Worm (Caenorhabditis elegans): ENCODE measurements around the gene lin-15B.

The lin-15B gene

ce11 chrX:15725566-15726173 lies at the start of gene lin-15B:
Gene lin-15B (plus strand): TSS chrX:15726123.
- TF ChIP-seq T22C8.4 (GFP tag; IDR thresholded peaks at IDR 0.05) (0 out of 2 replicates have a peak, but pooled peaks have one; percentile 25), ztf-23 (GFP tag; IDR thresholded peaks at IDR 0.05) (no peak)

- TF ChIP-seq T22C8.4 (GFP tag; IDR thresholded peaks at IDR 0.05) (no peak), klf-2 (GFP tag; conservative IDR thresholded peaks at IDR 0.05) (no peak), flt-1 (GFP tag; IDR thresholded peaks at IDR 0.05) (no peak), tab-1 (GFP tag; IDR thresholded peaks at IDR 0.05) (no peak), ztf-23 (GFP tag; IDR thresholded peaks at IDR 0.05) (no peak), ztf-29 (GFP tag; IDR thresholded peaks at IDR 0.05) (no peak), ref-1 (GFP tag; conservative IDR thresholded peaks at IDR 0.05) (no peak), med-1 (GFP tag; optimal IDR thresholded peaks at IDR 0.05; ENCODE audit: insufficient read depth) (no peak)
Measured at ce11 chrX:15681393-15681792, 44.5 kb upstream of the lin-15B start, which contains the start of gene gpn-1. Gene gpn-1 (plus strand): TSS chrX:15681693.

ce11 chrX:15689244-15689643 lies 36.7 kb upstream of the lin-15B start, which contains the start of gene C03H12.1:
Gene C03H12.1 (plus strand): TSS chrX:15689449.
- TF ChIP-seq med-1 (GFP tag; optimal IDR thresholded peaks at IDR 0.05; ENCODE audit: insufficient read depth), result no peak
- no peak for TF ChIP-seq flt-1 (GFP tag; IDR thresholded peaks at IDR 0.05)

ce11 chrX:15693466-15693865 lies 32.5 kb upstream of the lin-15B start:
- TF ChIP-seq med-1 (GFP tag; optimal IDR thresholded peaks at IDR 0.05; ENCODE audit: insufficient read depth) (no peak), klf-2 (GFP tag; conservative IDR thresholded peaks at IDR 0.05) (no peak), tab-1 (GFP tag; IDR thresholded peaks at IDR 0.05) (no peak), ztf-23 (GFP tag; IDR thresholded peaks at IDR 0.05) (no peak), flt-1 (GFP tag; IDR thresholded peaks at IDR 0.05) (no peak), T22C8.4 (GFP tag; IDR thresholded peaks at IDR 0.05) (no peak), cog-1 (tag; optimal IDR thresholded peaks at IDR 0.05) (no peak), ztf-29 (GFP tag; IDR thresholded peaks at IDR 0.05) (no peak), ref-1 (GFP tag; conservative IDR thresholded peaks at IDR 0.05) (no peak)

- TF ChIP-seq klf-2 (GFP tag; conservative IDR thresholded peaks at IDR 0.05) (no peak), flt-1 (GFP tag; IDR thresholded peaks at IDR 0.05) (no peak), T22C8.4 (GFP tag; IDR thresholded peaks at IDR 0.05) (no peak), med-1 (GFP tag; optimal IDR thresholded peaks at IDR 0.05; ENCODE audit: insufficient read depth) (no peak), tab-1 (GFP tag; IDR thresholded peaks at IDR 0.05) (no peak), ztf-29 (GFP tag; IDR thresholded peaks at IDR 0.05) (no peak), ref-1 (GFP tag; conservative IDR thresholded peaks at IDR 0.05) (no peak), ztf-23 (GFP tag; IDR thresholded peaks at IDR 0.05) (no peak), cog-1 (tag; optimal IDR thresholded peaks at IDR 0.05) (no peak)
Measured at ce11 chrX:15696400-15696799, 29.5 kb upstream of the lin-15B start, which contains the start of gene ZK662.2. Gene ZK662.2 (plus strand): TSS chrX:15696700.

ce11 chrX:15700220-15700619 lies 25.7 kb upstream of the lin-15B start:
- no peak for TF ChIP-seq ztf-23 (GFP tag; IDR thresholded peaks at IDR 0.05)
- no peak for TF ChIP-seq ref-1 (GFP tag; conservative IDR thresholded peaks at IDR 0.05)

- TF ChIP-seq cog-1 (tag; optimal IDR thresholded peaks at IDR 0.05) (no peak), ztf-29 (GFP tag; IDR thresholded peaks at IDR 0.05) (no peak), flt-1 (GFP tag; IDR thresholded peaks at IDR 0.05) (no peak), med-1 (GFP tag; optimal IDR thresholded peaks at IDR 0.05; ENCODE audit: insufficient read depth) (no peak), ztf-23 (GFP tag; IDR thresholded peaks at IDR 0.05) (no peak), klf-2 (GFP tag; conservative IDR thresholded peaks at IDR 0.05) (no peak)
Measured at ce11 chrX:15704579-15705110, 21.3 kb upstream of the lin-15B start.

- TF ChIP-seq T22C8.4 (GFP tag; IDR thresholded peaks at IDR 0.05) (no peak), klf-2 (GFP tag; conservative IDR thresholded peaks at IDR 0.05) (no peak), cog-1 (tag; optimal IDR thresholded peaks at IDR 0.05) (no peak), ztf-23 (GFP tag; IDR thresholded peaks at IDR 0.05) (no peak), med-1 (GFP tag; optimal IDR thresholded peaks at IDR 0.05; ENCODE audit: insufficient read depth) (no peak), ref-1 (GFP tag; conservative IDR thresholded peaks at IDR 0.05) (no peak), ztf-29 (GFP tag; IDR thresholded peaks at IDR 0.05) (no peak), flt-1 (GFP tag; IDR thresholded peaks at IDR 0.05) (no peak), tab-1 (GFP tag; IDR thresholded peaks at IDR 0.05) (no peak)
Measured at ce11 chrX:15706108-15706676, 19.7 kb upstream of the lin-15B start.

ce11 chrX:15707366-15707892 lies 18.5 kb upstream of the lin-15B start:
- TF ChIP-seq T22C8.4 (GFP tag; IDR thresholded peaks at IDR 0.05), result no peak
- TF ChIP-seq klf-2 (GFP tag; conservative IDR thresholded peaks at IDR 0.05), result no peak
- peak; percentile 75 for TF ChIP-seq tab-1 (GFP tag; IDR thresholded peaks at IDR 0.05)
- peak; percentile 79; the same call in 1 of the 2 replicates for TF ChIP-seq flt-1 (GFP tag; IDR thresholded peaks at IDR 0.05)
- no peak for TF ChIP-seq ztf-29 (GFP tag; IDR thresholded peaks at IDR 0.05)
- TF ChIP-seq ztf-23 (GFP tag; IDR thresholded peaks at IDR 0.05), result no peak
- TF ChIP-seq med-1 (GFP tag; optimal IDR thresholded peaks at IDR 0.05; ENCODE audit: insufficient read depth), result no peak
- TF ChIP-seq cog-1 (tag; optimal IDR thresholded peaks at IDR 0.05), result peak; percentile 79
- TF ChIP-seq ref-1 (GFP tag; conservative IDR thresholded peaks at IDR 0.05), result no peak

ce11 chrX:15707913-15708312 lies 18.0 kb upstream of the lin-15B start, which contains the start of gene nhr-48:
Gene nhr-48 (plus strand): TSS chrX:15708213.
- no peak for TF ChIP-seq cog-1 (tag; optimal IDR thresholded peaks at IDR 0.05)
- TF ChIP-seq ztf-23 (GFP tag; IDR thresholded peaks at IDR 0.05), result no peak
- TF ChIP-seq med-1 (GFP tag; optimal IDR thresholded peaks at IDR 0.05; ENCODE audit: insufficient read depth), result no peak
- no peak for TF ChIP-seq klf-2 (GFP tag; conservative IDR thresholded peaks at IDR 0.05)
- TF ChIP-seq tab-1 (GFP tag; IDR thresholded peaks at IDR 0.05), result no peak
- no peak for TF ChIP-seq T22C8.4 (GFP tag; IDR thresholded peaks at IDR 0.05)
- TF ChIP-seq flt-1 (GFP tag; IDR thresholded peaks at IDR 0.05), result no peak
- no peak for TF ChIP-seq ref-1 (GFP tag; conservative IDR thresholded peaks at IDR 0.05)
- TF ChIP-seq ztf-29 (GFP tag; IDR thresholded peaks at IDR 0.05), result no peak

All from whole organism, midembryonic.